Worm (Caenorhabditis elegans) whole organism, late embryonic: ENCODE measurements around the gene T24B8.3.

Experiments used
- ama-1 ChIP-seq: fragments of 150-350 bp; optimal IDR thresholded peaks from 2 replicates; lab custom pipeline; 2014
- ceh-34 ChIP-seq: sonication (generic microtip); optimal IDR thresholded peaks from 2 replicates; lab custom pipeline; 2016; ENCODE audit warnings: mild to moderate bottlenecking, missing genetic modification characterization, missing compliant biosample characterization
- ceh-9 ChIP-seq: sonication (generic microtip); optimal IDR thresholded peaks from 2 replicates; lab custom pipeline; 2016; ENCODE audit warnings: mild to moderate bottlenecking, missing genetic modification characterization, inconsistent platforms, missing compliant biosample characterization
- fkh-10 ChIP-seq: fragments of 150-350 bp; optimal IDR thresholded peaks from 2 replicates; lab custom pipeline; 2014; ENCODE audit warnings: missing biosample characterization, missing genetic modification reagents, missing genetic modification characterization
- hlh-13 ChIP-seq: fragments of 200-800 bp; sonication (Bioruptor generic); optimal IDR thresholded peaks from 2 replicates; lab custom pipeline; 2018; ENCODE audit warnings: mild to moderate bottlenecking, missing genetic modification characterization, missing compliant biosample characterization
- madf-2 ChIP-seq: sonication (generic microtip); optimal IDR thresholded peaks from 2 replicates; lab custom pipeline; 2017; ENCODE audit warnings: missing genetic modification characterization, missing compliant biosample characterization
- nfya-1 ChIP-seq: sonication (generic microtip); optimal IDR thresholded peaks from 2 replicates; lab custom pipeline; 2017; ENCODE audit warnings: missing genetic modification characterization, mild to moderate bottlenecking, missing compliant biosample characterization, antibody characterized with exemption, moderate library complexity
- nhr-11 ChIP-seq: fragments of 150-350 bp; optimal IDR thresholded peaks from 2 replicates; lab custom pipeline; 2014; ENCODE audit warnings: missing biosample characterization, missing genetic modification characterization
- pha-2 ChIP-seq: sonication (generic microtip); optimal IDR thresholded peaks from 2 replicates; lab custom pipeline; 2017; ENCODE audit warnings: mild to moderate bottlenecking, missing genetic modification characterization, missing compliant biosample characterization
- pha-4 ChIP-seq: fragments of 150-350 bp; optimal IDR thresholded peaks from 2 replicates; lab custom pipeline; 2018; ENCODE audit warnings: missing biosample characterization, missing genetic modification reagents, missing genetic modification characterization
- pqm-1 ChIP-seq: sonication (generic microtip); optimal IDR thresholded peaks from 2 replicates; lab custom pipeline; 2016; ENCODE audit warnings: missing genetic modification characterization, missing compliant biosample characterization
- tbx-2 ChIP-seq: sonication (generic microtip); optimal IDR thresholded peaks from 2 replicates; lab custom pipeline; 2016; ENCODE audit warnings: missing genetic modification characterization, missing compliant biosample characterization
- tbx-7 ChIP-seq: sonication (generic microtip); optimal IDR thresholded peaks from 2 replicates; lab custom pipeline; 2016; ENCODE audit warnings: missing genotype, missing genetic modification characterization, missing compliant biosample characterization
- ztf-16 ChIP-seq: sonication (generic microtip); optimal IDR thresholded peaks from 2 replicates; lab custom pipeline; 2017; ENCODE audit warnings: missing genetic modification characterization, missing compliant biosample characterization

DNA sequence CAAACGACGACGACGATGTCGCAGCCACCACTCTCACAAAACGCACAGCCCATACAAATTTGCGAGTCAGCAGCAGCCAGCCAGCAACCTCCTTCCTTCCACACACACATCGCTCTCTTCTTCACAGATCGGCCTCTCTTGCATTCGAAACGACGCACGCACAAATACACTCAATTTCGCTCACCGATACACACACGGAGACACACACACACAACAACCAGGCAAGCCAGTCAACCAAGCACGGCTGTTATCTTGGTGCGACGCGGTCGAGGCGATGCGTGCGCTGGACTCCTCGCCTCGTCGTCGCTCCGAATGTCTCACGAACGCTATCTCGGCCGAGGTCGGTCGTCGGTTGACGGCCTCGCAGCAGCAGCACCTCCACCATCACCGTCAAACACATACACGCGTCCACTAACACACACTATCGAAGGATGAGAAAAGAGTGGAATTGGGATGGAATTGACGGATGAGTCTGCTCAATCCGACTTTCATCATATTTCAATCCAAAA lies 551 bp downstream of the T24B8.3 start:
- TF ChIP-seq nhr-11 (tag; lab: Kevin White, UChicago) = no peak
- no peak for TF ChIP-seq ztf-16 (tag; lab: Kevin White, UChicago)
- TF ChIP-seq ama-1 (lab: Kevin White, UChicago) = peak; percentile 10
- TF ChIP-seq hlh-13 (GFP tag; lab: Kevin White, UChicago) = peak; percentile 43
- TF ChIP-seq tbx-2 (tag; lab: Kevin White, UChicago) = peak; percentile 96
- no peak for TF ChIP-seq ceh-9
- peak; percentile 92 for TF ChIP-seq madf-2
- peak; percentile 76 for TF ChIP-seq pha-2
- TF ChIP-seq ceh-34 (tag; lab: Kevin White, UChicago) = peak; percentile 91
- TF ChIP-seq tbx-7 (tag; lab: Kevin White, UChicago) = peak; percentile 42
- TF ChIP-seq pha-4 (tag; lab: Kevin White, UChicago) = no peak
- no peak for TF ChIP-seq pqm-1 (tag; lab: Kevin White, UChicago)
- TF ChIP-seq nfya-1 (tag; lab: Kevin White, UChicago) = peak; percentile 95
- TF ChIP-seq fkh-10 (GFP tag; lab: Kevin White, UChicago) = peak; percentile 72
